Worm (Caenorhabditis elegans) whole organism, L2 larva: ENCODE results near the gene C06H2.2.
A peak's percentile ranks its signal among the peaks of the same experiment; 100 is the strongest.
"Not testable (repeated sequence)": the region's sequence is repeated elsewhere in the genome, so short reads cannot be mapped to it uniquely, and the experiment has no call there.

ENCODE experiments used
- C34F6.9 ChIP-seq: fragments of 150-350 bp; optimal IDR thresholded peaks from 2 replicates; lab custom pipeline; 2014; ENCODE audit warnings: missing biosample characterization, missing genetic modification characterization
- F13H6.1 ChIP-seq: sonication (generic microtip); optimal IDR thresholded peaks from 2 replicates; lab custom pipeline; 2016; ENCODE audit warnings: missing genetic modification characterization, missing compliant biosample characterization
- Y55F3AM.14 ChIP-seq: fragments of 200-800 bp; sonication (Bioruptor generic); optimal IDR thresholded peaks from 2 replicates; lab custom pipeline; 2018; ENCODE audit warnings: mild to moderate bottlenecking, missing genetic modification characterization, missing compliant biosample characterization
- aly-2 ChIP-seq: fragments of 150-350 bp; optimal IDR thresholded peaks from 2 replicates; lab custom pipeline; 2014; ENCODE audit warnings: missing biosample characterization, missing genetic modification characterization
- blmp-1 ChIP-seq: sonication (generic microtip); optimal IDR thresholded peaks from 2 replicates; lab custom pipeline; 2017; ENCODE audit warnings: missing genetic modification characterization, mild to moderate bottlenecking, missing compliant biosample characterization, antibody characterized with exemption, moderate library complexity; ENCODE audit not compliant: insufficient read depth
- ceh-82 ChIP-seq: fragments of 150-350 bp; optimal IDR thresholded peaks from 2 replicates; lab custom pipeline; 2014; ENCODE audit warnings: missing biosample characterization, missing genetic modification characterization
- crh-2 ChIP-seq: sonication (generic microtip); optimal IDR thresholded peaks from 2 replicates; lab custom pipeline; 2017; ENCODE audit warnings: missing biosample characterization, missing genetic modification characterization
- dmd-4 ChIP-seq: sonication (generic microtip); optimal IDR thresholded peaks from 2 replicates; lab custom pipeline; 2017; ENCODE audit warnings: missing biosample characterization, missing genetic modification characterization
- egl-27 ChIP-seq: sonication (generic microtip); optimal IDR thresholded peaks from 3 replicates; lab custom pipeline; 2017; ENCODE audit warnings: missing biosample characterization, missing genetic modification reagents, missing genetic modification characterization
- elt-1 ChIP-seq: fragments of 150-350 bp; optimal IDR thresholded peaks from 2 replicates; lab custom pipeline; 2014; ENCODE audit warnings: missing biosample characterization, missing genetic modification characterization
- fos-1 ChIP-seq: fragments of 150-350 bp; optimal IDR thresholded peaks from 2 replicates; lab custom pipeline; 2014; ENCODE audit warnings: missing biosample characterization, missing genetic modification characterization
- gmeb-1 ChIP-seq: fragments of 150-350 bp; optimal IDR thresholded peaks from 2 replicates; lab custom pipeline; 2014; ENCODE audit warnings: missing biosample characterization, missing genetic modification characterization
- lin-11 ChIP-seq: fragments of 150-350 bp; sonication (generic microtip); optimal IDR thresholded peaks from 2 replicates; lab custom pipeline; 2014; ENCODE audit warnings: missing biosample characterization, missing genetic modification characterization, inconsistent platforms, mixed read lengths
- lin-39 ChIP-seq: fragments of 150-350 bp; optimal IDR thresholded peaks from 2 replicates; lab custom pipeline; 2014; ENCODE audit warnings: missing biosample characterization, missing genetic modification reagents, missing genetic modification characterization
- lsy-2 ChIP-seq, 2 experiments: fragments of 150-350 bp in 1 of 2; sonication (generic microtip) in 1 of 2; optimal IDR thresholded peaks; 2 replicates each; lab custom pipeline; 2014 to 2017; ENCODE audit warnings: missing biosample characterization in 2 of 2, missing genetic modification characterization in 2 of 2
- mab-5 ChIP-seq: fragments of 150-350 bp; optimal IDR thresholded peaks from 2 replicates; lab custom pipeline; 2014; ENCODE audit warnings: missing biosample characterization, missing genetic modification characterization
- mdl-1 ChIP-seq, 2 experiments: fragments of 150-350 bp in 1 of 2; sonication (generic microtip) in 1 of 2; optimal IDR thresholded peaks; 2 replicates each; lab custom pipeline; 2017; ENCODE audit warnings: missing biosample characterization in 2 of 2, missing genetic modification characterization in 2 of 2
- nhr-10 ChIP-seq: sonication (generic microtip); optimal IDR thresholded peaks from 2 replicates; lab custom pipeline; 2017; ENCODE audit warnings: missing biosample characterization, missing genetic modification characterization
- nhr-129 ChIP-seq: fragments of 150-350 bp; optimal IDR thresholded peaks from 2 replicates; lab custom pipeline; 2014; ENCODE audit warnings: missing biosample characterization, missing genetic modification characterization
- nhr-21 ChIP-seq: fragments of 150-350 bp; optimal IDR thresholded peaks from 2 replicates; lab custom pipeline; 2014; ENCODE audit warnings: missing biosample characterization, missing genetic modification characterization
- nhr-23 ChIP-seq: fragments of 150-350 bp; optimal IDR thresholded peaks from 2 replicates; lab custom pipeline; 2014; ENCODE audit warnings: missing biosample characterization, missing genetic modification reagents, missing genetic modification characterization
- nhr-6 ChIP-seq: fragments of 150-350 bp; optimal IDR thresholded peaks from 2 replicates; lab custom pipeline; 2014; ENCODE audit warnings: missing biosample characterization, missing genetic modification characterization
- skn-1 ChIP-seq: sonication (generic microtip); optimal IDR thresholded peaks from 2 replicates; lab custom pipeline; 2017; ENCODE audit warnings: missing biosample characterization, missing genetic modification characterization
- sma-3 ChIP-seq: sonication (generic microtip); optimal IDR thresholded peaks from 2 replicates; lab custom pipeline; 2016; ENCODE audit warnings: missing genetic modification reagents, missing genetic modification characterization, missing compliant biosample characterization
- sma-9 ChIP-seq, 2 experiments: fragments of 150-350 bp in 1 of 2; sonication (generic microtip) in 1 of 2; optimal IDR thresholded peaks; 2 replicates each; lab custom pipeline; 2014 to 2016; ENCODE audit warnings: missing genetic modification characterization in 2 of 2, mild to moderate bottlenecking in 1 of 2, missing biosample characterization in 1 of 2, missing compliant biosample characterization in 1 of 2, missing genetic modification reagents in 1 of 2, moderate library complexity in 1 of 2
- snpc-4 ChIP-seq: fragments of 150-350 bp; optimal IDR thresholded peaks from 2 replicates; lab custom pipeline; 2014; ENCODE audit warnings: missing biosample characterization, missing genetic modification characterization
- unc-39 ChIP-seq: fragments of 150-350 bp; optimal IDR thresholded peaks from 2 replicates; lab custom pipeline; 2014; ENCODE audit warnings: missing biosample characterization, missing genetic modification characterization
- ztf-1 ChIP-seq: fragments of 200-800 bp; sonication (Bioruptor generic); conservative IDR thresholded peaks from 2 replicates; pipeline ENCODE4 v1.3.6; 2022; ENCODE audit warnings: missing genetic modification characterization, missing compliant biosample characterization
- ztf-11 ChIP-seq: sonication (generic microtip); optimal IDR thresholded peaks from 2 replicates; lab custom pipeline; 2017; ENCODE audit warnings: missing biosample characterization, missing genetic modification characterization

Gene C06H2.2

DNA sequence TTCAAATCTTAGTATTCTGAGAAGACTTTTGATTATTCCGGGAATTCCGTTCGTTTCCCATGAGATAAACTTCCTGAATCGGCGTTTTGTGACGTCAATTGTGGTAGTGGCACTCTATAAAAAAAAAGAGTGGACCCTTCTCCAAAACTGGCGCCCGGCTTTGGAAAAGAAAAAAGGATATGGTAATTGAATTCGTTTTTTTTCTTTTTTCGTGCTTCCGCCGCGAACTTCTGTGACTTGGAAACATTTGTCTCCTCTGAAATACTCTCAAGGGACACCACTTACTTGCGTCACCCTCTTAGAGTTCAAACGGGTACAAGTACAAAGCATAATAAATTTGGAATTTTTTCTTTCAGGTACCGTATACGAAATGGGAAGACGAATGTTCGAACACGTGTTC lies 47.6 kb downstream of the C06H2.2 start:
- TF ChIP-seq unc-39 (tag; lab: Kevin White, UChicago) (no peak), mdl-1 (tag; optimal IDR thresholded peaks at IDR 0.05; lab: Kevin White, UChicago) (no peak), dmd-4 (tag; lab: Kevin White, UChicago) (no peak), lin-11 (tag; lab: Kevin White, UChicago) (no peak), sma-9 (GFP tag; optimal IDR thresholded peaks at IDR 0.05; lab: Kevin White, UChicago) (peak; percentile 36), sma-9 (tag; optimal IDR thresholded peaks at IDR 0.05; lab: Kevin White, UChicago) (no peak), nhr-10 (tag; lab: Kevin White, UChicago) (no peak), egl-27 (tag; lab: Kevin White, UChicago) (no peak), mab-5 (tag; lab: Kevin White, UChicago) (no peak), snpc-4 (tag; lab: Kevin White, UChicago) (no peak), aly-2 (tag; lab: Kevin White, UChicago) (no peak), F13H6.1 (peak; percentile 2), elt-1 (tag; lab: Kevin White, UChicago) (no peak), lin-39 (tag; lab: Kevin White, UChicago) (no peak)
- TF ChIP-seq, all 48 proteins: peak for 2

- no peak for TF ChIP-seq lin-11 (tag; lab: Kevin White, UChicago)
- no peak for TF ChIP-seq aly-2 (tag; lab: Kevin White, UChicago)
- peak; percentile 47 for TF ChIP-seq Y55F3AM.14 (GFP tag; lab: Kevin White, UChicago)
- peak in 1 of 2 experiments; percentile 25 for TF ChIP-seq lsy-2 (tag; optimal IDR thresholded peaks at IDR 0.05; lab: Kevin White, UChicago)
- no peak for TF ChIP-seq ztf-11 (tag; lab: Kevin White, UChicago)
- peak; percentile 8 for TF ChIP-seq crh-2 (tag; lab: Kevin White, UChicago)
- no peak for TF ChIP-seq ztf-1 (GFP tag; lab: Robert Waterston, UW)
- peak; percentile 52 for TF ChIP-seq sma-9 (GFP tag; optimal IDR thresholded peaks at IDR 0.05; lab: Kevin White, UChicago)
- TF ChIP-seq sma-9 (tag; optimal IDR thresholded peaks at IDR 0.05; lab: Kevin White, UChicago) = no peak
- TF ChIP-seq nhr-23 (tag; lab: Kevin White, UChicago) = no peak
- no peak for TF ChIP-seq egl-27 (tag; lab: Kevin White, UChicago)
- no peak for TF ChIP-seq C34F6.9 (tag; lab: Kevin White, UChicago)
- no peak for TF ChIP-seq nhr-6 (tag; lab: Kevin White, UChicago)
- TF ChIP-seq skn-1 (tag; lab: Kevin White, UChicago) = no peak
- TF ChIP-seq snpc-4 (tag; lab: Kevin White, UChicago) = peak; percentile 95
- TF ChIP-seq nhr-129 (tag; lab: Kevin White, UChicago) = peak; percentile 26
- no peak for TF ChIP-seq gmeb-1 (tag; lab: Kevin White, UChicago)
- no peak for TF ChIP-seq nhr-10 (tag; lab: Kevin White, UChicago)
- TF ChIP-seq nhr-21 = no peak
- no peak for TF ChIP-seq unc-39 (tag; lab: Kevin White, UChicago)
- no peak for TF ChIP-seq blmp-1 (tag; lab: Kevin White, UChicago)
- no peak for TF ChIP-seq ceh-82 (tag; lab: Kevin White, UChicago)
These were observed 49.6 kb downstream of the C06H2.2 start for ce11 chrV:11174663-11175062.

ce11 chrV:11175336-11175938 lies 50.4 kb downstream of the C06H2.2 start:
- peak; percentile 18 for TF ChIP-seq crh-2 (tag; lab: Kevin White, UChicago)
- TF ChIP-seq sma-9 (GFP tag; optimal IDR thresholded peaks at IDR 0.05; lab: Kevin White, UChicago) = peak; percentile 82
- not testable (repeated sequence) for TF ChIP-seq sma-9 (tag; optimal IDR thresholded peaks at IDR 0.05; lab: Kevin White, UChicago)
- TF ChIP-seq fos-1 (tag; lab: Kevin White, UChicago) = peak; percentile 5
- TF ChIP-seq snpc-4 (tag; lab: Kevin White, UChicago) = peak; percentile 94
- peak; percentile 56 for TF ChIP-seq sma-3 (GFP tag; lab: Kevin White, UChicago)
